Fruit fly (Drosophila melanogaster) whole organism, embryonic: ENCODE results near the gene CG13454.

ENCODE experiments used
- ATbp ChIP-seq: fragments of 200-800 bp; sonication (Bioruptor generic); optimal IDR thresholded peaks from 2 replicates; lab custom pipeline; 2017; ENCODE audit warnings: missing biosample characterization, mild to moderate bottlenecking, missing genetic modification characterization, missing genetic modification reagents
- Atf6 ChIP-seq: fragments of 200-800 bp; sonication (Bioruptor generic); IDR thresholded peaks from 2 replicates; pipeline ENCODE4 v1.3.6; 2022; ENCODE audit warnings: missing biosample characterization, missing genetic modification characterization
- CG10959 ChIP-seq: fragments of 200-800 bp; sonication (Bioruptor generic); IDR thresholded peaks from 2 replicates; pipeline ENCODE4 v1.3.6; 2022; ENCODE audit warnings: missing biosample characterization, missing genetic modification characterization
- CG11504 ChIP-seq: fragments of 200-800 bp; sonication (Bioruptor generic); optimal IDR thresholded peaks from 3 replicates; lab custom pipeline; 2019; ENCODE audit warnings: missing biosample characterization, mild to moderate bottlenecking, missing genetic modification characterization, moderate library complexity
- CG12071 ChIP-seq: fragments of 200-800 bp; sonication (Bioruptor generic); optimal IDR thresholded peaks from 3 replicates; lab custom pipeline; 2018; ENCODE audit warnings: missing biosample characterization, mild to moderate bottlenecking, missing genetic modification characterization
- CG13424 ChIP-seq: fragments of 200-800 bp; sonication (Bioruptor generic); optimal IDR thresholded peaks from 2 replicates; lab custom pipeline; 2019; ENCODE audit warnings: missing biosample characterization, mild to moderate bottlenecking, missing genetic modification characterization, moderate library complexity
- CG13775 ChIP-seq: fragments of 200-800 bp; sonication (Bioruptor generic); optimal IDR thresholded peaks from 3 replicates; lab custom pipeline; 2017; ENCODE audit warnings: missing biosample characterization, mild to moderate bottlenecking, missing genetic modification characterization
- CG14014 ChIP-seq: fragments of 200-800 bp; sonication (Bioruptor generic); IDR thresholded peaks from 2 replicates; pipeline ENCODE4 v1.3.6; 2022; ENCODE audit warnings: missing biosample characterization, missing genetic modification characterization
- CG15514 ChIP-seq: fragments of 200-800 bp; sonication (Bioruptor generic); optimal IDR thresholded peaks from 3 replicates; lab custom pipeline; 2017; ENCODE audit warnings: missing biosample characterization, missing genetic modification characterization, mild to moderate bottlenecking, moderate library complexity, missing genetic modification reagents
- CG16863 ChIP-seq: fragments of 200-800 bp; sonication (Bioruptor generic); optimal IDR thresholded peaks from 3 replicates; lab custom pipeline; 2016; ENCODE audit warnings: missing biosample characterization, missing genetic modification characterization
- CG17361 ChIP-seq: fragments of 200-800 bp; sonication (Bioruptor generic); IDR thresholded peaks from 3 replicates; pipeline ENCODE4 v1.3.6; 2022; ENCODE audit warnings: missing biosample characterization, missing genetic modification characterization
- CG32532 ChIP-seq: fragments of 200-800 bp; sonication (Bioruptor generic); IDR thresholded peaks from 2 replicates; pipeline ENCODE4 v1.3.6; 2022; ENCODE audit warnings: missing biosample characterization, missing genetic modification characterization
- CG4707 ChIP-seq: fragments of 200-800 bp; sonication (Bioruptor generic); optimal IDR thresholded peaks from 2 replicates; lab custom pipeline; 2018; ENCODE audit warnings: missing biosample characterization, mild to moderate bottlenecking, missing genetic modification characterization, moderate library complexity
- CG5180 ChIP-seq: fragments of 200-800 bp; sonication (Bioruptor generic); optimal IDR thresholded peaks from 3 replicates; lab custom pipeline; 2017; ENCODE audit warnings: missing biosample characterization, missing genetic modification characterization, mild to moderate bottlenecking, moderate library complexity, missing genetic modification reagents
- CG6683 ChIP-seq: fragments of 200-800 bp; sonication (Bioruptor generic); optimal IDR thresholded peaks from 2 replicates; lab custom pipeline; 2017; ENCODE audit warnings: missing biosample characterization, mild to moderate bottlenecking, missing genetic modification characterization, missing genetic modification reagents
- CG9727 ChIP-seq: fragments of 200-800 bp; sonication (Bioruptor generic); optimal IDR thresholded peaks from 3 replicates; lab custom pipeline; 2017; ENCODE audit warnings: missing biosample characterization, mild to moderate bottlenecking, missing genetic modification characterization
- CTCF ChIP-seq: fragments of 200-800 bp; sonication (Bioruptor generic); optimal IDR thresholded peaks from 2 replicates; lab custom pipeline; 2017; ENCODE audit warnings: missing biosample characterization, mild to moderate bottlenecking, missing genetic modification characterization, moderate library complexity
- Dad ChIP-seq: fragments of 200-800 bp; sonication (Bioruptor generic); optimal IDR thresholded peaks from 3 replicates; lab custom pipeline; 2016; ENCODE audit warnings: missing biosample characterization, missing genetic modification characterization
- Dbx ChIP-seq: fragments of 200-800 bp; sonication (Bioruptor generic); IDR thresholded peaks from 3 replicates; pipeline ENCODE4 v1.3.6; 2022; ENCODE audit warnings: missing biosample characterization, missing genetic modification characterization
- Ets97D ChIP-seq: fragments of 200-800 bp; sonication (Bioruptor generic); optimal IDR thresholded peaks from 3 replicates; lab custom pipeline; 2016; ENCODE audit warnings: missing biosample characterization, missing genetic modification characterization
- H2.0 ChIP-seq: fragments of 200-800 bp; sonication (Bioruptor generic); IDR thresholded peaks from 2 replicates; pipeline ENCODE4 v1.3.6; 2022; ENCODE audit warnings: missing biosample characterization, missing genetic modification characterization
- HHEX ChIP-seq: fragments of 200-800 bp; sonication (Bioruptor generic); optimal IDR thresholded peaks from 3 replicates; lab custom pipeline; 2017; ENCODE audit warnings: missing biosample characterization, mild to moderate bottlenecking, missing genetic modification characterization, missing genetic modification reagents
- Lim3 ChIP-seq: fragments of 200-800 bp; sonication (Bioruptor generic); IDR thresholded peaks from 2 replicates; pipeline ENCODE4 v1.3.6; 2022; ENCODE audit warnings: missing biosample characterization, missing genetic modification characterization
- Lpt ChIP-seq: fragments of >200 bp; optimal IDR thresholded peaks from 2 replicates; lab custom pipeline; 2018; ENCODE audit warnings: missing biosample characterization, missing genetic modification characterization
- Meics ChIP-seq: fragments of 200-800 bp; sonication (Bioruptor generic); optimal IDR thresholded peaks from 2 replicates; lab custom pipeline; 2017; ENCODE audit warnings: missing biosample characterization, mild to moderate bottlenecking, missing genetic modification characterization
- PHDP ChIP-seq: fragments of 200-800 bp; sonication (Bioruptor generic); optimal IDR thresholded peaks from 3 replicates; lab custom pipeline; 2018; ENCODE audit warnings: missing biosample characterization, mild to moderate bottlenecking, missing genetic modification characterization, moderate library complexity
- Sry-β ChIP-seq: fragments of 200-800 bp; sonication (Bioruptor generic); optimal IDR thresholded peaks from 2 replicates; lab custom pipeline; 2018; ENCODE audit warnings: missing biosample characterization, mild to moderate bottlenecking, missing genetic modification characterization, moderate library complexity
- TFAM ChIP-seq: fragments of 200-800 bp; sonication (Bioruptor generic); optimal IDR thresholded peaks from 2 replicates; lab custom pipeline; 2017; ENCODE audit warnings: missing biosample characterization, missing genetic modification characterization, inconsistent platforms
- ab ChIP-seq: fragments of 200-800 bp; sonication (Bioruptor generic); optimal IDR thresholded peaks from 2 replicates; lab custom pipeline; 2016; ENCODE audit warnings: missing biosample characterization, missing genetic modification characterization
- bsh ChIP-seq, 2 experiments: fragments of 200-800 bp; sonication (Bioruptor generic); optimal IDR thresholded peaks; 2 replicates each; lab custom pipeline; 2017 to 2018; ENCODE audit warnings: mild to moderate bottlenecking in 2 of 2, missing biosample characterization in 2 of 2, missing genetic modification characterization in 2 of 2, moderate library complexity in 1 of 2
- cas ChIP-seq: fragments of 200-800 bp; sonication (Bioruptor generic); IDR thresholded peaks from 2 replicates; pipeline ENCODE4 v1.3.6; 2022; ENCODE audit warnings: missing biosample characterization, missing genetic modification characterization
- crp ChIP-seq, 2 experiments: fragments of 200-800 bp; sonication (Bioruptor generic); optimal IDR thresholded peaks; 2 replicates in 1 of 2; 3 replicates in 1 of 2; lab custom pipeline; 2017; ENCODE audit warnings: missing biosample characterization in 2 of 2, missing genetic modification characterization in 2 of 2, mild to moderate bottlenecking in 1 of 2, moderate library complexity in 1 of 2
- dmrt99B ChIP-seq: fragments of 200-800 bp; sonication (Bioruptor generic); optimal IDR thresholded peaks from 2 replicates; lab custom pipeline; 2018; ENCODE audit warnings: missing biosample characterization, mild to moderate bottlenecking, missing genetic modification characterization, moderate library complexity
- dpn ChIP-seq, 2 experiments: fragments of 200-800 bp; sonication (Bioruptor generic); optimal IDR thresholded peaks; 3 replicates each; lab custom pipeline; 2016; ENCODE audit warnings: missing biosample characterization in 2 of 2, missing genetic modification characterization in 2 of 2
- fd3F ChIP-seq: fragments of 200-800 bp; sonication (Bioruptor generic); optimal IDR thresholded peaks from 2 replicates; lab custom pipeline; 2018; ENCODE audit warnings: missing biosample characterization, mild to moderate bottlenecking, missing genetic modification characterization, moderate library complexity
- ftz-f1 ChIP-seq: fragments of 200-800 bp; sonication (Bioruptor generic); optimal IDR thresholded peaks from 2 replicates; lab custom pipeline; 2016; ENCODE audit warnings: missing biosample characterization, missing genetic modification characterization
- gcm ChIP-seq: fragments of 200-800 bp; sonication (Bioruptor generic); optimal IDR thresholded peaks from 2 replicates; lab custom pipeline; 2019; ENCODE audit warnings: missing biosample characterization, mild to moderate bottlenecking, missing genetic modification characterization, moderate library complexity
- gem ChIP-seq: fragments of 200-800 bp; sonication (Bioruptor generic); optimal IDR thresholded peaks from 2 replicates; lab custom pipeline; 2019; ENCODE audit warnings: missing biosample characterization, mild to moderate bottlenecking, missing genetic modification characterization, moderate library complexity
- jumu ChIP-seq: fragments of 200-800 bp; sonication (Bioruptor generic); optimal IDR thresholded peaks from 3 replicates; lab custom pipeline; 2016; ENCODE audit warnings: missing biosample characterization, missing genetic modification characterization
- ken ChIP-seq: fragments of 200-800 bp; sonication (Bioruptor generic); IDR thresholded peaks from 3 replicates; pipeline ENCODE4 v1.3.6; 2022; ENCODE audit warnings: missing biosample characterization, missing genetic modification characterization
- phol ChIP-seq: fragments of 200-800 bp; sonication (Bioruptor generic); optimal IDR thresholded peaks from 3 replicates; lab custom pipeline; 2018; ENCODE audit warnings: missing biosample characterization, mild to moderate bottlenecking, missing genetic modification characterization, moderate library complexity
- prd ChIP-seq, 3 experiments: fragments of >200 bp in 2 of 3; fragments of 200-800 bp in 1 of 3; sonication (Bioruptor generic) in 1 of 3; optimal IDR thresholded peaks in 2 of 3; IDR thresholded peaks in 1 of 3; 2 replicates in 2 of 3; 3 replicates in 1 of 3; pipeline versions ENCODE4 v1.3.6 to Lab custom; 2017 to 2022; ENCODE audit warnings: missing biosample characterization in 1 of 3, missing genetic modification characterization in 1 of 3
- ranshi ChIP-seq: fragments of 200-800 bp; sonication (Bioruptor generic); IDR thresholded peaks from 2 replicates; pipeline ENCODE4 v1.3.6; 2022; ENCODE audit warnings: missing biosample characterization, missing genetic modification characterization
- sens ChIP-seq: fragments of 200-800 bp; sonication (Bioruptor generic); peaks from one replicate; lab custom pipeline; 2016; ENCODE audit warnings: missing biosample characterization, missing genetic modification characterization
- sim ChIP-seq: fragments of 200-800 bp; sonication (Bioruptor generic); IDR thresholded peaks from 2 replicates; pipeline ENCODE4 v1.3.6; 2022; ENCODE audit warnings: missing biosample characterization, missing genetic modification characterization
- tin ChIP-seq: fragments of 200-800 bp; sonication (Bioruptor generic); optimal IDR thresholded peaks from 3 replicates; lab custom pipeline; 2016; ENCODE audit warnings: missing biosample characterization, missing genetic modification characterization
- tna ChIP-seq: fragments of 200-800 bp; sonication (Bioruptor generic); IDR thresholded peaks from 2 replicates; pipeline ENCODE4 v1.3.6; 2022; ENCODE audit warnings: missing biosample characterization, missing genetic modification characterization; ENCODE audit not compliant: partially characterized antibody
- twi ChIP-seq: fragments of 200-800 bp; optimal IDR thresholded peaks from 2 replicates; lab custom pipeline; 2019; ENCODE audit warnings: missing biosample characterization, mild to moderate bottlenecking, missing genetic modification characterization, moderate library complexity
- tx ChIP-seq: fragments of 200-800 bp; sonication (Bioruptor generic); optimal IDR thresholded peaks from 2 replicates; lab custom pipeline; 2016; ENCODE audit warnings: missing biosample characterization, missing genetic modification characterization

CG13454 gene

DNA sequence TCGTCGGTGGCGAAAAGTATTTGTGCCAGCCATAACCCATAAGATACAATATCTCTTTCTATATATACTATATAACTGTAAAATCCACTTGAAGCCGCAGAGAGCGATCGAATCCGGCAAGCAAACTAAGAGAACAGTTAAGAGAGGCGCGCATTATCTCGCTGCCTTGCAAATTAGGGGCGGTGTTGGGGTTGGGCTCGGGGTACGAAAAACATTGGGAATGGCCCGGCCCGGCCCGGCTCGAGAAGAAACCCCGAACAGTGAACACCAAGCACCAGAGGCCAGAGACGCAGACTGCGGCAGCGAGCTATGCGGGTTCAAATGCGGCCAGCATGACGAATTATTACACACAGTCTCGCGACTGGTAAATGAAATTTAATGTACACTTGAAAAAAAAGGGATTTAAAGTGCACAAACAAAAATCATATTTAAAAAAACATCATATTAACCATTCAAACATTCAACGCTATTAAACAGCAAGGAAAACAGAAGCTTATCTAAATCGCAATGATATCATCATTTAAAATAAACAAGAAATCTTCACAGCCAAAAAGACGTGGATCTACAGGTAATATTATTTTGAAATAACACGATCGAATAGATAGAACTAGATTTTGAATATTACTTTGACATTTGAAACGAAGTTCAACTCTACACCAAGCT is 15.6 kb upstream of the CG13454 start (continued):
- TF ChIP-seq gcm (GFP tag; lab: Kevin White, UChicago) = peak; percentile 79
- peak; percentile 76 for TF ChIP-seq CG11504 (tag; lab: Kevin White, UChicago)
- TF ChIP-seq fd3F (GFP tag; lab: Kevin White, UChicago) = no peak
- TF ChIP-seq ken (GFP tag; lab: Robert Waterston, UW) = no peak
- TF ChIP-seq crp (GFP tag; optimal IDR thresholded peaks at IDR 0.05; lab: Kevin White, UChicago) = no peak
- TF ChIP-seq Dbx (GFP tag; lab: Robert Waterston, UW) = 0 out of 3 replicates have a peak, but pooled peaks have one; percentile 24
- no peak for TF ChIP-seq Ets97D (GFP tag; lab: Kevin White, UChicago)
- TF ChIP-seq twi (tag; lab: Kevin White, UChicago) = no peak
- TF ChIP-seq TFAM (GFP tag; lab: Kevin White, UChicago) = no peak
- TF ChIP-seq CG13424 = no peak
- peak; percentile 59; the same call in 1 of the 2 replicates for TF ChIP-seq CG14014 (GFP tag; lab: Robert Waterston, UW)
- no peak for TF ChIP-seq CG6683 (GFP tag; lab: Kevin White, UChicago)
- TF ChIP-seq Lim3 (GFP tag; lab: Robert Waterston, UW) = no peak
- TF ChIP-seq prd (optimal IDR thresholded peaks at IDR 0.05; lab: Kevin White, UChicago) = no peak
- peak; percentile 70 for TF ChIP-seq prd (GFP tag; IDR thresholded peaks at IDR 0.05; lab: Robert Waterston, UW)
- peak; percentile 29; the same call in 1 of the 2 replicates for TF ChIP-seq sim
- TF ChIP-seq ranshi (GFP tag; lab: Robert Waterston, UW) = peak; percentile 68
- peak; percentile 52; the same call in 1 of the 2 replicates for TF ChIP-seq Atf6 (GFP tag; lab: Robert Waterston, UW)
- no peak for TF ChIP-seq jumu (GFP tag; lab: Kevin White, UChicago)
- TF ChIP-seq Dad (GFP tag; lab: Kevin White, UChicago) = no peak
- no peak for TF ChIP-seq tin (GFP tag; lab: Kevin White, UChicago)
- peak; percentile 58 for TF ChIP-seq CG32532 (GFP tag; lab: Robert Waterston, UW)
- TF ChIP-seq tna = no peak
- TF ChIP-seq phol = peak; percentile 74
- peak; percentile 85; the same call in 2 of the 3 replicates for TF ChIP-seq CG17361 (GFP tag; lab: Robert Waterston, UW)
- no peak for TF ChIP-seq CG15514 (GFP tag; lab: Kevin White, UChicago)
- no peak for TF ChIP-seq CG13775 (GFP tag; lab: Kevin White, UChicago)
- TF ChIP-seq tx (GFP tag; lab: Kevin White, UChicago) = no peak
- TF ChIP-seq cas (GFP tag; lab: Robert Waterston, UW) = no peak
- peak; percentile 63 for TF ChIP-seq dmrt99B
- no peak for TF ChIP-seq CTCF
- no peak for TF ChIP-seq ftz-f1
- TF ChIP-seq bsh (GFP tag; optimal IDR thresholded peaks at IDR 0.05; lab: Kevin White, UChicago) = peak in 1 of 2 experiments; percentile 15
- peak; percentile 68 for TF ChIP-seq CG9727
- peak; percentile 45 for TF ChIP-seq CG5180 (GFP tag; lab: Kevin White, UChicago)
- no peak for TF ChIP-seq CG4707 (GFP tag; lab: Kevin White, UChicago)
- peak; percentile 84 for TF ChIP-seq sens (GFP tag; lab: Kevin White, UChicago)
- no peak for TF ChIP-seq HHEX (GFP tag; lab: Kevin White, UChicago)
- no peak for TF ChIP-seq PHDP (tag; lab: Kevin White, UChicago)
- TF ChIP-seq ab (GFP tag; lab: Kevin White, UChicago) = no peak
- peak; percentile 55; the same call in 1 of the 2 replicates for TF ChIP-seq H2.0
- TF ChIP-seq Meics (GFP tag; lab: Kevin White, UChicago) = peak; percentile 49
- peak; percentile 39 for TF ChIP-seq gem
- TF ChIP-seq ATbp (GFP tag; lab: Kevin White, UChicago) = no peak
- TF ChIP-seq Lpt (GFP tag; lab: Kevin White, UChicago) = no peak
- no peak for TF ChIP-seq dpn (GFP tag; optimal IDR thresholded peaks at IDR 0.05; lab: Kevin White, UChicago)
- no peak for TF ChIP-seq Sry-β (GFP tag; lab: Kevin White, UChicago)
- TF ChIP-seq CG12071 (GFP tag; lab: Kevin White, UChicago) = no peak
- TF ChIP-seq CG16863 (GFP tag; lab: Kevin White, UChicago) = no peak
- TF ChIP-seq CG10959 (GFP tag; lab: Robert Waterston, UW) = peak; percentile 24; the same call in 1 of the 2 replicates
